Worm (Caenorhabditis elegans) whole organism, L3 larva: ENCODE measurements around the gene lgc-20.

Experiments
- R02D3.7 ChIP-seq: fragments of 150-350 bp; optimal IDR thresholded peaks from 2 replicates; lab custom pipeline; 2014; ENCODE audit warnings: missing biosample characterization, missing genetic modification characterization
- nfya-1 ChIP-seq: sonication (generic microtip); optimal IDR thresholded peaks from 2 replicates; lab custom pipeline; 2017; ENCODE audit warnings: missing genetic modification characterization, mild to moderate bottlenecking, missing compliant biosample characterization, antibody characterized with exemption, moderate library complexity; ENCODE audit not compliant: insufficient read depth
- nhr-12 ChIP-seq: fragments of 150-350 bp; optimal IDR thresholded peaks from 2 replicates; lab custom pipeline; 2014; ENCODE audit warnings: missing biosample characterization, missing genetic modification characterization
- nhr-76 ChIP-seq: fragments of 150-350 bp; sonication (generic microtip); optimal IDR thresholded peaks from 5 replicates; lab custom pipeline; 2014; ENCODE audit warnings: missing biosample characterization, missing genetic modification characterization
- nhr-77 ChIP-seq: fragments of 150-350 bp; optimal IDR thresholded peaks from 2 replicates; lab custom pipeline; 2014; ENCODE audit warnings: missing biosample characterization, missing genetic modification characterization
- pqm-1 ChIP-seq: fragments of 150-350 bp; optimal IDR thresholded peaks from 2 replicates; lab custom pipeline; 2017; ENCODE audit warnings: missing biosample characterization, missing genetic modification characterization, inconsistent platforms
- snpc-4 ChIP-seq: fragments of 150-350 bp; optimal IDR thresholded peaks from 2 replicates; lab custom pipeline; 2014; ENCODE audit warnings: missing biosample characterization, missing genetic modification characterization
- unc-39 ChIP-seq: sonication (generic microtip); optimal IDR thresholded peaks from 4 replicates; lab custom pipeline; 2017; ENCODE audit warnings: missing biosample characterization, missing genetic modification characterization
- ztf-11 ChIP-seq: fragments of 150-350 bp; optimal IDR thresholded peaks from 2 replicates; lab custom pipeline; 2014; ENCODE audit warnings: missing biosample characterization, missing genetic modification characterization

ce11 chrII:11347878-11348556 is 4.6 kb upstream of the lgc-20 start, which contains the start of the genes B0491.6 and pigm-1:
- TF ChIP-seq nhr-76 (tag; lab: Kevin White, UChicago), result no peak
- peak; percentile 57 for TF ChIP-seq snpc-4 (tag; lab: Kevin White, UChicago)
- no peak for TF ChIP-seq ztf-11 (tag; lab: Kevin White, UChicago)
- no peak for TF ChIP-seq nhr-77 (tag; lab: Kevin White, UChicago)
- TF ChIP-seq nhr-12 (tag; lab: Kevin White, UChicago), result no peak
- peak; percentile 15 for TF ChIP-seq pqm-1 (tag; lab: Kevin White, UChicago)
- TF ChIP-seq R02D3.7 (tag; lab: Kevin White, UChicago), result no peak
- peak; percentile 66 for TF ChIP-seq nfya-1 (tag; lab: Kevin White, UChicago)
- TF ChIP-seq unc-39, result no peak
